Fruit fly (Drosophila melanogaster) whole organism, embryonic: Measurements from ENCODE around the gene CG10063.

ENCODE experiments used
- Bdp1 ChIP-seq: fragments of 200-800 bp; sonication (Bioruptor generic); optimal IDR thresholded peaks from 3 replicates; lab custom pipeline; 2016; ENCODE audit warnings: missing biosample characterization, missing genetic modification characterization
- BtbVII ChIP-seq: fragments of 200-800 bp; sonication (Bioruptor generic); optimal IDR thresholded peaks from 3 replicates; lab custom pipeline; 2017; ENCODE audit warnings: missing biosample characterization, mild to moderate bottlenecking, missing genetic modification characterization
- CG10959 ChIP-seq: fragments of 200-800 bp; sonication (Bioruptor generic); IDR thresholded peaks from 2 replicates; pipeline ENCODE4 v1.3.6; 2022; ENCODE audit warnings: missing biosample characterization, missing genetic modification characterization
- CG11398 ChIP-seq: fragments of 200-800 bp; sonication (Bioruptor generic); optimal IDR thresholded peaks from 2 replicates; lab custom pipeline; 2016; ENCODE audit warnings: missing biosample characterization, missing genetic modification characterization
- CG1233 ChIP-seq: fragments of 200-800 bp; sonication (Bioruptor generic); optimal IDR thresholded peaks from 4 replicates; lab custom pipeline; 2018; ENCODE audit warnings: missing biosample characterization, mild to moderate bottlenecking, missing genetic modification characterization
- CG12391 ChIP-seq: fragments of 200-800 bp; sonication (Bioruptor generic); optimal IDR thresholded peaks from 3 replicates; lab custom pipeline; 2018; ENCODE audit warnings: missing biosample characterization, mild to moderate bottlenecking, missing genetic modification characterization, moderate library complexity
- CG14050 ChIP-seq: fragments of 200-800 bp; sonication (Bioruptor generic); IDR thresholded peaks from 3 replicates; pipeline ENCODE4 v1.3.6; 2022; ENCODE audit warnings: missing biosample characterization, missing genetic modification characterization
- CG15011 ChIP-seq: fragments of 200-800 bp; sonication (Bioruptor generic); optimal IDR thresholded peaks from 3 replicates; lab custom pipeline; 2018; ENCODE audit warnings: missing biosample characterization, mild to moderate bottlenecking, missing genetic modification characterization
- CG15269 ChIP-seq: fragments of 200-800 bp; sonication (Bioruptor generic); optimal IDR thresholded peaks from 2 replicates; lab custom pipeline; 2018; ENCODE audit warnings: missing biosample characterization, mild to moderate bottlenecking, missing genetic modification characterization, moderate library complexity
- CG1529 ChIP-seq: fragments of 200-800 bp; sonication (Bioruptor generic); optimal IDR thresholded peaks from 3 replicates; lab custom pipeline; 2018; ENCODE audit warnings: missing biosample characterization, missing genetic modification characterization
- CG17912 ChIP-seq: fragments of 200-800 bp; sonication (Bioruptor generic); optimal IDR thresholded peaks from 2 replicates; lab custom pipeline; 2018; ENCODE audit warnings: missing biosample characterization, mild to moderate bottlenecking, missing genetic modification characterization
- CG18476 ChIP-seq: fragments of 200-800 bp; sonication (Bioruptor generic); optimal IDR thresholded peaks from 2 replicates; lab custom pipeline; 2016; ENCODE audit warnings: missing biosample characterization, mild to moderate bottlenecking, missing genetic modification characterization
- CG2678 ChIP-seq: fragments of 200-800 bp; sonication (Bioruptor generic); optimal IDR thresholded peaks from 3 replicates; lab custom pipeline; 2019; ENCODE audit warnings: missing biosample characterization, mild to moderate bottlenecking, missing genetic modification characterization, moderate library complexity
- CG3163 ChIP-seq: fragments of 200-800 bp; sonication (Bioruptor generic); optimal IDR thresholded peaks from 3 replicates; lab custom pipeline; 2016; ENCODE audit warnings: missing biosample characterization, missing genetic modification characterization
- CG33213 ChIP-seq: fragments of 200-800 bp; sonication (Bioruptor generic); optimal IDR thresholded peaks from 3 replicates; lab custom pipeline; 2016; ENCODE audit warnings: missing biosample characterization, missing genetic modification characterization
- CG4360 ChIP-seq: fragments of 200-800 bp; sonication (Bioruptor generic); IDR thresholded peaks from 2 replicates; pipeline ENCODE4 v1.3.6; 2022; ENCODE audit warnings: missing biosample characterization, missing genetic modification characterization
- CG4730 ChIP-seq: fragments of 200-800 bp; sonication (Bioruptor generic); IDR thresholded peaks from 2 replicates; pipeline ENCODE4 v1.3.6; 2022; ENCODE audit warnings: missing biosample characterization, missing genetic modification characterization
- CG7271 ChIP-seq: fragments of 200-800 bp; sonication (Bioruptor generic); optimal IDR thresholded peaks from 2 replicates; lab custom pipeline; 2018; ENCODE audit warnings: missing biosample characterization, mild to moderate bottlenecking, missing genetic modification characterization, moderate library complexity
- CG7357 ChIP-seq: fragments of 200-800 bp; sonication (Bioruptor generic); IDR thresholded peaks from 3 replicates; pipeline ENCODE4 v1.3.6; 2022; ENCODE audit warnings: missing biosample characterization, missing genetic modification characterization
- CG8281 ChIP-seq: fragments of 200-800 bp; sonication (Bioruptor generic); optimal IDR thresholded peaks from 2 replicates; lab custom pipeline; 2018; ENCODE audit warnings: missing biosample characterization, mild to moderate bottlenecking, missing genetic modification characterization, moderate library complexity
- CG9609 ChIP-seq: fragments of 200-800 bp; sonication (Bioruptor generic); optimal IDR thresholded peaks from 3 replicates; lab custom pipeline; 2016; ENCODE audit warnings: missing biosample characterization, missing genetic modification characterization
- CTCF ChIP-seq: fragments of 200-800 bp; sonication (Bioruptor generic); optimal IDR thresholded peaks from 2 replicates; lab custom pipeline; 2017; ENCODE audit warnings: missing biosample characterization, mild to moderate bottlenecking, missing genetic modification characterization, moderate library complexity
- Chrac-16 ChIP-seq: fragments of 200-800 bp; sonication (Bioruptor generic); optimal IDR thresholded peaks from 3 replicates; lab custom pipeline; 2016; ENCODE audit warnings: missing biosample characterization, missing genetic modification characterization
- Dfd ChIP-seq, 2 experiments: fragments of >200 bp; optimal IDR thresholded peaks; 2 replicates each; lab custom pipeline; 2017; ENCODE audit warnings: missing biosample characterization in 2 of 2, missing genetic modification characterization in 2 of 2
- E2f2 ChIP-seq: fragments of 200-800 bp; sonication (Bioruptor generic); IDR thresholded peaks from 2 replicates; pipeline ENCODE4 v1.3.6; 2022; ENCODE audit warnings: missing biosample characterization, missing genetic modification characterization
- HLHmδ ChIP-seq: fragments of 200-800 bp; sonication (Bioruptor generic); optimal IDR thresholded peaks from 2 replicates; lab custom pipeline; 2018; ENCODE audit warnings: missing biosample characterization, mild to moderate bottlenecking, missing genetic modification characterization, moderate library complexity
- Hr3 ChIP-seq: fragments of 200-800 bp; sonication (Bioruptor generic); optimal IDR thresholded peaks from 3 replicates; lab custom pipeline; 2016; ENCODE audit warnings: missing biosample characterization, missing genetic modification characterization
- MESR4 ChIP-seq: fragments of 200-800 bp; sonication (Bioruptor generic); optimal IDR thresholded peaks from 2 replicates; lab custom pipeline; 2018; ENCODE audit warnings: missing biosample characterization, mild to moderate bottlenecking, missing genetic modification characterization, moderate library complexity
- Med ChIP-seq: fragments of 200-800 bp; sonication (Bioruptor generic); peaks from one replicate; lab custom pipeline; 2016; ENCODE audit warnings: missing biosample characterization, missing genetic modification characterization, mild to moderate bottlenecking, inconsistent platforms, moderate library complexity
- Sry-β ChIP-seq: fragments of 200-800 bp; sonication (Bioruptor generic); optimal IDR thresholded peaks from 2 replicates; lab custom pipeline; 2018; ENCODE audit warnings: missing biosample characterization, mild to moderate bottlenecking, missing genetic modification characterization, moderate library complexity
- TFAM ChIP-seq: fragments of 200-800 bp; sonication (Bioruptor generic); optimal IDR thresholded peaks from 2 replicates; lab custom pipeline; 2017; ENCODE audit warnings: missing biosample characterization, missing genetic modification characterization, inconsistent platforms
- Xbp1 ChIP-seq: fragments of 200-800 bp; sonication (Bioruptor generic); optimal IDR thresholded peaks from 3 replicates; lab custom pipeline; 2016; ENCODE audit warnings: missing biosample characterization, mild to moderate bottlenecking, missing genetic modification characterization
- ap ChIP-seq: fragments of 200-800 bp; sonication (Bioruptor generic); IDR thresholded peaks from 2 replicates; pipeline ENCODE4 v1.3.6; 2022; ENCODE audit warnings: missing biosample characterization, missing genetic modification characterization
- bsh ChIP-seq, 2 experiments: fragments of 200-800 bp; sonication (Bioruptor generic); optimal IDR thresholded peaks; 2 replicates each; lab custom pipeline; 2017 to 2018; ENCODE audit warnings: mild to moderate bottlenecking in 2 of 2, missing biosample characterization in 2 of 2, missing genetic modification characterization in 2 of 2, moderate library complexity in 1 of 2
- corto ChIP-seq: fragments of 200-800 bp; sonication (Bioruptor generic); optimal IDR thresholded peaks from 2 replicates; lab custom pipeline; 2016; ENCODE audit warnings: missing biosample characterization, mild to moderate bottlenecking, missing genetic modification characterization, moderate library complexity
- crol ChIP-seq: fragments of 200-800 bp; sonication (Bioruptor generic); IDR thresholded peaks from 2 replicates; pipeline ENCODE4 v1.3.6; 2022; ENCODE audit warnings: missing biosample characterization, missing genetic modification characterization
- crp ChIP-seq, 2 experiments: fragments of 200-800 bp; sonication (Bioruptor generic); optimal IDR thresholded peaks; 2 replicates in 1 of 2; 3 replicates in 1 of 2; lab custom pipeline; 2017; ENCODE audit warnings: missing biosample characterization in 2 of 2, missing genetic modification characterization in 2 of 2, mild to moderate bottlenecking in 1 of 2, moderate library complexity in 1 of 2
- dm ChIP-seq: fragments of 200-800 bp; sonication (Bioruptor generic); optimal IDR thresholded peaks from 3 replicates; lab custom pipeline; 2016; ENCODE audit warnings: missing biosample characterization, missing genetic modification characterization
- dmrt11E ChIP-seq: fragments of 200-800 bp; sonication (Bioruptor generic); optimal IDR thresholded peaks from 3 replicates; lab custom pipeline; 2018; ENCODE audit warnings: missing biosample characterization, mild to moderate bottlenecking, missing genetic modification characterization, moderate library complexity
- fru ChIP-seq: fragments of >200 bp; optimal IDR thresholded peaks from 2 replicates; lab custom pipeline; 2017
- grn ChIP-seq: fragments of 200-800 bp; sonication (Bioruptor generic); optimal IDR thresholded peaks from 3 replicates; lab custom pipeline; 2017; ENCODE audit warnings: missing biosample characterization, missing genetic modification characterization
- ind ChIP-seq: fragments of 200-800 bp; sonication (Bioruptor generic); optimal IDR thresholded peaks from 3 replicates; lab custom pipeline; 2016; ENCODE audit warnings: missing biosample characterization, missing genetic modification characterization
- onecut ChIP-seq: fragments of 200-800 bp; sonication (Bioruptor generic); IDR thresholded peaks from 2 replicates; pipeline ENCODE4 v1.3.6; 2022; ENCODE audit warnings: missing biosample characterization, missing genetic modification characterization
- pros ChIP-seq: fragments of 200-800 bp; sonication (Bioruptor generic); optimal IDR thresholded peaks from 3 replicates; lab custom pipeline; 2019; ENCODE audit warnings: missing biosample characterization, mild to moderate bottlenecking, missing genetic modification characterization, moderate library complexity
- ranshi ChIP-seq: fragments of 200-800 bp; sonication (Bioruptor generic); IDR thresholded peaks from 2 replicates; pipeline ENCODE4 v1.3.6; 2022; ENCODE audit warnings: missing biosample characterization, missing genetic modification characterization
- run ChIP-seq: fragments of 200-800 bp; sonication (Bioruptor generic); optimal IDR thresholded peaks from 3 replicates; lab custom pipeline; 2018; ENCODE audit warnings: missing biosample characterization, mild to moderate bottlenecking, missing genetic modification characterization
- slou ChIP-seq: fragments of 200-800 bp; sonication (Bioruptor generic); optimal IDR thresholded peaks from 3 replicates; lab custom pipeline; 2016; ENCODE audit warnings: missing biosample characterization, missing genetic modification characterization
- sr ChIP-seq: fragments of 200-800 bp; sonication (Bioruptor generic); IDR thresholded peaks from 3 replicates; pipeline ENCODE4 v1.3.6; 2022; ENCODE audit warnings: missing biosample characterization, missing genetic modification characterization
- tup ChIP-seq: fragments of 200-800 bp; sonication (Bioruptor generic); optimal IDR thresholded peaks from 2 replicates; lab custom pipeline; 2016; ENCODE audit warnings: missing biosample characterization, mild to moderate bottlenecking, missing genetic modification characterization, moderate library complexity
- zen ChIP-seq: fragments of 200-800 bp; sonication (Bioruptor generic); optimal IDR thresholded peaks from 3 replicates; lab custom pipeline; 2018; ENCODE audit warnings: missing biosample characterization, mild to moderate bottlenecking, missing genetic modification characterization, moderate library complexity

CG10063 gene

dm6 chr3L:6963792-6964487 is 8.3 kb downstream of the CG10063 start (continued):
- TF ChIP-seq bsh (GFP tag; optimal IDR thresholded peaks at IDR 0.05; lab: Kevin White, UChicago) (peak; percentile 61 to 91), Bdp1 (peak; percentile 54), CG4360 (GFP tag; lab: Robert Waterston, UW) (no peak), CG33213 (peak; percentile 68), Dfd (GFP tag; optimal IDR thresholded peaks at IDR 0.05; lab: Kevin White, UChicago) (no peak), CG9609 (GFP tag; lab: Kevin White, UChicago) (peak; percentile 63), HLHmδ (no peak), CG17912 (GFP tag; lab: Kevin White, UChicago) (no peak), CG3163 (GFP tag; lab: Kevin White, UChicago) (peak; percentile 46), MESR4 (GFP tag; lab: Kevin White, UChicago) (peak; percentile 1), CG1233 (GFP tag; lab: Kevin White, UChicago) (peak; percentile 72), CG4730 (GFP tag; lab: Robert Waterston, UW) (peak; percentile 51; the same call in 1 of the 2 replicates), tup (GFP tag; lab: Kevin White, UChicago) (peak; percentile 19), ap (GFP tag; lab: Robert Waterston, UW) (peak; percentile 65), slou (GFP tag; lab: Kevin White, UChicago) (peak; percentile 21), CG10959 (GFP tag; lab: Robert Waterston, UW) (peak; percentile 44; the same call in 1 of the 2 replicates), TFAM (peak; percentile 40), crol (peak; percentile 88), E2f2 (peak; percentile 50; the same call in 1 of the 2 replicates), CG1529 (peak; percentile 77), pros (GFP tag; lab: Kevin White, UChicago) (no peak), ind (peak; percentile 78), corto (GFP tag; lab: Kevin White, UChicago) (no peak), CG7357 (peak; percentile 75; the same call in 2 of the 3 replicates), ranshi (GFP tag; lab: Robert Waterston, UW) (peak; percentile 64; the same call in 1 of the 2 replicates), BtbVII (GFP tag; lab: Kevin White, UChicago) (peak; percentile 73), crp (GFP tag; optimal IDR thresholded peaks at IDR 0.05; lab: Kevin White, UChicago) (peak in 1 of 2 experiments; percentile 19), CG18476 (peak; percentile 64), Sry-β (peak; percentile 34), sr (GFP tag; lab: Robert Waterston, UW) (peak; percentile 28; the same call in 1 of the 3 replicates), Xbp1 (peak; percentile 85), Chrac-16 (peak; percentile 87), CG15269 (peak; percentile 90), CG15011 (peak; percentile 40), CTCF (GFP tag; lab: Kevin White, UChicago) (no peak), fru (lab: Kevin White, UChicago) (no peak), CG7271 (no peak), CG14050 (peak; percentile 66; the same call in 2 of the 3 replicates), Med (GFP tag; lab: Kevin White, UChicago) (peak; percentile 96), CG8281 (peak; percentile 40), grn (GFP tag; lab: Kevin White, UChicago) (peak; percentile 47), CG12391 (tag; lab: Kevin White, UChicago) (peak; percentile 90), CG11398 (GFP tag; lab: Kevin White, UChicago) (peak; percentile 63), run (peak; percentile 71), dmrt11E (tag; lab: Kevin White, UChicago) (peak; percentile 85), dm (GFP tag; lab: Kevin White, UChicago) (peak; percentile 52), zen (tag; lab: Kevin White, UChicago) (peak; percentile 34), Hr3 (peak; percentile 81), CG2678 (peak; percentile 89), onecut (peak; percentile 53)
